Worm (Caenorhabditis elegans): ENCODE results near the gene Y116A8A.6.

DNA sequence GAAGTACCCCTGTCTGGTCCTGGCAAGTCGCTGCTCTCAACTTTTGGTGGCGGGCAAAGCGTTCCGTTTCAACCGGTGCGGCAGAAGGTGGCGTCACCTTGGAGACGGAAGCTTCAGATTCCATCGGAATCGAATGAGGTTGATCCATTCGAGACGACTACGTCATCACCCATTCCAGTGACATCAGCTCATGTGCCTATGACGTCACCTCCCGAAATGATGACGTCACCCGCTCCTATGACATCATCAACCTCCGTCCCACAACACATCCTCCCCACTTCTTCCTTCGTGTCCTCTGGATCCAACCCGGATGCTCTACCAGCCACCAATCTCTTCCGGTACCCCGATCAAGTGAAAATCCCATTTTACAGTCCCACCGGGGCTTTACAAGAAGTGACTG lies 51.7 kb downstream of the Y116A8A.6 start:
- TF ChIP-seq flt-1 (GFP tag; IDR thresholded peaks at IDR 0.05) (no peak), klf-2 (GFP tag; conservative IDR thresholded peaks at IDR 0.05) (no peak), ztf-23 (GFP tag; IDR thresholded peaks at IDR 0.05) (no peak), ref-1 (GFP tag; conservative IDR thresholded peaks at IDR 0.05) (no peak), T22C8.4 (GFP tag; IDR thresholded peaks at IDR 0.05) (no peak), cog-1 (tag; optimal IDR thresholded peaks at IDR 0.05) (no peak), med-1 (GFP tag; optimal IDR thresholded peaks at IDR 0.05; ENCODE audit: insufficient read depth) (no peak)

All from whole organism, midembryonic.